Worm (Caenorhabditis elegans) whole organism, mixed stage, embryonic: Measurements from ENCODE around the gene T24B8.7.

Experiments used
- blmp-1 ChIP-seq: fragments of 150-350 bp; optimal IDR thresholded peaks from 2 replicates; lab custom pipeline; 2014; ENCODE audit warnings: missing biosample characterization, missing genetic modification characterization
- elt-1 ChIP-seq: sonication (generic microtip); optimal IDR thresholded peaks from 2 replicates; lab custom pipeline; 2017; ENCODE audit warnings: missing genetic modification characterization, mild to moderate bottlenecking, missing compliant biosample characterization, antibody characterized with exemption, moderate library complexity, borderline replicate concordance; ENCODE audit not compliant: insufficient read depth
- elt-3 ChIP-seq: fragments of 150-350 bp; optimal IDR thresholded peaks from 2 replicates; lab custom pipeline; 2014; ENCODE audit warnings: missing biosample characterization, missing genetic modification characterization
- lin-13 ChIP-seq: fragments of 150-350 bp; optimal IDR thresholded peaks from 2 replicates; lab custom pipeline; 2014; ENCODE audit warnings: missing biosample characterization, missing genetic modification characterization
- lin-32 ChIP-seq: fragments of 200-800 bp; sonication (Bioruptor generic); optimal IDR thresholded peaks from 2 replicates; lab custom pipeline; 2018; ENCODE audit warnings: mild to moderate bottlenecking, missing genetic modification characterization, missing compliant biosample characterization
- lsy-2 ChIP-seq: fragments of 150-350 bp; optimal IDR thresholded peaks from 2 replicates; lab custom pipeline; 2014; ENCODE audit warnings: missing biosample characterization, missing genetic modification characterization
- mep-1 ChIP-seq: fragments of 150-350 bp; optimal IDR thresholded peaks from 2 replicates; lab custom pipeline; 2017; ENCODE audit warnings: missing biosample characterization, missing genetic modification reagents, missing genetic modification characterization, inconsistent platforms
- nhr-2 ChIP-seq: fragments of 150-350 bp; optimal IDR thresholded peaks from 2 replicates; lab custom pipeline; 2014; ENCODE audit warnings: missing biosample characterization, missing genetic modification characterization
- nhr-237 ChIP-seq: fragments of 150-350 bp; optimal IDR thresholded peaks from 2 replicates; lab custom pipeline; 2014; ENCODE audit warnings: missing biosample characterization, missing genetic modification characterization
- nhr-28 ChIP-seq: fragments of 150-350 bp; optimal IDR thresholded peaks from 2 replicates; lab custom pipeline; 2014; ENCODE audit warnings: missing biosample characterization, missing genetic modification characterization
- nhr-76 ChIP-seq: sonication (generic microtip); optimal IDR thresholded peaks from 2 replicates; lab custom pipeline; 2017; ENCODE audit warnings: missing biosample characterization, missing genetic modification characterization
- unc-39 ChIP-seq: fragments of 150-350 bp; optimal IDR thresholded peaks from 2 replicates; lab custom pipeline; 2014; ENCODE audit warnings: missing biosample characterization, missing genetic modification characterization
- unc-62 ChIP-seq: fragments of 150-350 bp; optimal IDR thresholded peaks from 2 replicates; lab custom pipeline; 2014; ENCODE audit warnings: missing biosample characterization, missing genetic modification reagents, missing genetic modification characterization
- ztf-11 ChIP-seq: fragments of 150-350 bp; optimal IDR thresholded peaks from 2 replicates; lab custom pipeline; 2014; ENCODE audit warnings: missing biosample characterization, missing genetic modification characterization

- TF ChIP-seq nhr-237 (tag; lab: Kevin White, UChicago) (peak; percentile 85), elt-3 (no peak), ztf-11 (tag; lab: Kevin White, UChicago) (no peak), nhr-28 (tag; lab: Kevin White, UChicago) (no peak), unc-62 (GFP tag; lab: Kevin White, UChicago) (peak; percentile 35), lsy-2 (tag; lab: Kevin White, UChicago) (peak; percentile 74), lin-13 (tag; lab: Kevin White, UChicago) (peak; percentile 70), nhr-76 (tag; lab: Kevin White, UChicago) (no peak), blmp-1 (no peak), unc-39 (tag; lab: Kevin White, UChicago) (no peak), lin-32 (GFP tag; lab: Kevin White, UChicago) (no peak), elt-1 (tag; lab: Kevin White, UChicago) (no peak), nhr-2 (tag; lab: Kevin White, UChicago) (no peak), mep-1 (peak; percentile 95)
Measured at ce11 chrII:9057035-9057668, 3.7 kb upstream of the T24B8.7 start, which contains the start of gene rpl-32.
